Worm (Caenorhabditis elegans): ENCODE data around the gene srg-25.

srg-25 gene

ce11 chrV:5301226-5301625 lies 44.1 kb downstream of the srg-25 start:
- TF ChIP-seq zfp-3 (GFP tag; conservative IDR thresholded peaks at IDR 0.05) (no peak), rbr-2 (tag; optimal IDR thresholded peaks at IDR 0.05) (no peak), aha-1 (tag) (peak; percentile 73)

- peak in 1 of 2 experiments; percentile 98 for TF ChIP-seq unc-62 (GFP tag; optimal IDR thresholded peaks at IDR 0.05 in 1 of 2)
- no peak for TF ChIP-seq unc-62 (tag; optimal IDR thresholded peaks at IDR 0.05)
- TF ChIP-seq nhr-76 (tag; optimal IDR thresholded peaks at IDR 0.05): no peak
- no peak for TF ChIP-seq dve-1 (tag; optimal IDR thresholded peaks at IDR 0.05; ENCODE audit: insufficient read depth)
These were observed 47.6 kb downstream of the srg-25 start for ce11 chrV:5297740-5298139.

DNA sequence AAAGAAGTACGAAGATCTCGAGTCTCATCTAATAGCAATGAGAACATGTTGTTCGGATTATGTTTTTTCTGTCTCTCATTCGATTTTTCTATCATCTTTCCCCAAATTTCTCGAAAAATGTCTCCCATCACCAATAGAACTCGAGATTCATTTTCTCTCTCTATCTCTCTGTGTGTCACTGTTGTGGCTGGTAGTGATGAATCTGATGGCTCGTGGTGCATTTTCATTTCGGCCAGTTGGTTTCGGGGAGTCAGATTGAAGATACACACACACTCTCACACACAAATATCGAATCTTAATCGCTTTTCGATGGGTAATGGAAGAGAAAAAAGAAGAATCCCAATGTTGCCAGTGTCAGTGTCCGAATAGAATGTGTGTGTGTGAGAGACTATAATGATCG lies 49.4 kb downstream of the srg-25 start:
- no peak for TF ChIP-seq daf-8 (GFP tag; IDR thresholded peaks at IDR 0.05)
- TF ChIP-seq lin-15B (tag; optimal IDR thresholded peaks at IDR 0.05): no peak
- TF ChIP-seq hmg-1.1 (GFP tag; IDR thresholded peaks at IDR 0.05): no peak
- no peak for TF ChIP-seq nhr-10 (tag; optimal IDR thresholded peaks at IDR 0.05)
- no peak for TF ChIP-seq Y105C5A.15 (GFP tag; IDR thresholded peaks at IDR 0.05)
- TF ChIP-seq madf-9 (GFP tag; conservative IDR thresholded peaks at IDR 0.05): no peak
- no peak for TF ChIP-seq dmd-8 (GFP tag; IDR thresholded peaks at IDR 0.05)
- no peak for TF ChIP-seq T20F7.1 (GFP tag; optimal IDR thresholded peaks at IDR 0.05)
- TF ChIP-seq D1046.2 (GFP tag; IDR thresholded peaks at IDR 0.05): no peak
- no peak for TF ChIP-seq rbr-2 (tag; optimal IDR thresholded peaks at IDR 0.05)
- no peak for TF ChIP-seq ceh-20 (GFP tag; IDR thresholded peaks at IDR 0.05)
- no peak for TF ChIP-seq lin-29 (GFP tag; IDR thresholded peaks at IDR 0.05)
- no peak for TF ChIP-seq F44E2.7 (GFP tag; IDR thresholded peaks at IDR 0.05)
- no peak for TF ChIP-seq lin-38 (GFP tag; IDR thresholded peaks at IDR 0.05)
- no peak for TF ChIP-seq pha-4 (GFP tag; IDR thresholded peaks at IDR 0.05)
- no peak for TF ChIP-seq pha-4 (tag; optimal IDR thresholded peaks at IDR 0.05)
- TF ChIP-seq spr-3 (GFP tag; optimal IDR thresholded peaks at IDR 0.05): no peak
- TF ChIP-seq nhr-111 (GFP tag; optimal IDR thresholded peaks at IDR 0.05): no peak
- TF ChIP-seq nhr-11 (tag; optimal IDR thresholded peaks at IDR 0.05): peak; percentile 72
- TF ChIP-seq aha-1 (tag): peak; percentile 79
- peak in 1 of 2 experiments; percentile 67 for TF ChIP-seq daf-16 (GFP tag; optimal IDR thresholded peaks at IDR 0.05)
- TF ChIP-seq daf-16 (tag; optimal IDR thresholded peaks at IDR 0.05): no peak
- TF ChIP-seq F49E8.2 (tag; optimal IDR thresholded peaks at IDR 0.05; ENCODE audit: borderline replicate concordance): no peak
- no peak for TF ChIP-seq zip-11 (GFP tag; IDR thresholded peaks at IDR 0.05)
- TF ChIP-seq saeg-2 (GFP tag; IDR thresholded peaks at IDR 0.05): no peak
- TF ChIP-seq ZK337.2 (GFP tag; IDR thresholded peaks at IDR 0.05): no peak
- no peak for TF ChIP-seq nhr-48 (tag; optimal IDR thresholded peaks at IDR 0.05)
- TF ChIP-seq hif-1 (tag; optimal IDR thresholded peaks at IDR 0.05): peak in 1 of 2 experiments; percentile 44
- no peak for TF ChIP-seq vab-7 (GFP tag; IDR thresholded peaks at IDR 0.05)
- no peak for TF ChIP-seq egl-27 (tag; optimal IDR thresholded peaks at IDR 0.05)
- no peak for TF ChIP-seq mdl-1 (tag; optimal IDR thresholded peaks at IDR 0.05)
- no peak for TF ChIP-seq lir-3 (tag; optimal IDR thresholded peaks at IDR 0.05)
- TF ChIP-seq daf-12 (tag; optimal IDR thresholded peaks at IDR 0.05): no peak
- TF ChIP-seq aly-2 (tag; optimal IDR thresholded peaks at IDR 0.05): no peak
- TF ChIP-seq hlh-11 (tag; optimal IDR thresholded peaks at IDR 0.05): peak; percentile 48
- TF ChIP-seq F26F4.8 (GFP tag; conservative IDR thresholded peaks at IDR 0.05): no peak
- no peak for TF ChIP-seq php-3 (GFP tag; IDR thresholded peaks at IDR 0.05)
- no peak for TF ChIP-seq dpl-1 (GFP tag; optimal IDR thresholded peaks at IDR 0.05)
- TF ChIP-seq arid-1 (GFP tag; conservative IDR thresholded peaks at IDR 0.05): no peak
- TF ChIP-seq hlh-30 (tag; optimal IDR thresholded peaks at IDR 0.05; ENCODE audit: insufficient read depth): peak; percentile 24
- TF ChIP-seq T26A8.4 (GFP tag; IDR thresholded peaks at IDR 0.05): no peak

Measured in whole organism, L4 larva.